Fruit fly (Drosophila melanogaster): ENCODE measurements around the gene CG11911.

Gene CG11911

DNA sequence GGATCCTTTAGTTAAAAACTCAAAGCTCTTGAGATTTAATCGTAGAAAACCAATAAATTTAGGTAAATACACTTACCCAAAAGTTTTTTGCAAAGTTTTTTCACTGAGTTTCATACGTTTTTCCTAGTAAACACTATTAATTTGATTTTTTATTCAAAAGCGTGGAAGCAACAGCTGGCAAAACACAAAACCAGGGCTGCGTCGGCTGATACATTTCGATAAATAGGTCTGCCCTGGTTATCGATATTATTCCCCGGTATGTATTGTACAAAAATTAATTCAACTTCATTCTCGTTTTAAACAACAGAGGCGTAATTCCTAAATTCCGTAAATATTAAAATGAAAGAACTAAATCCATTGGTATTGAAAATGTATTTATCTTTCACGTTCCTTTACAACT is 49.5 kb downstream of the CG11911 start, which contains the start of gene Dus1 (continued):
- TF ChIP-seq trem (tag; optimal IDR thresholded peaks at IDR 0.05) = peak; percentile 47
- TF ChIP-seq CG7963 (GFP tag; IDR thresholded peaks at IDR 0.05; ENCODE audit: partially characterized antibody) = no peak
- TF ChIP-seq CG30020 (tag; optimal IDR thresholded peaks at IDR 0.05) = peak; percentile 20
- peak; percentile 14 for TF ChIP-seq sug (tag; optimal IDR thresholded peaks at IDR 0.05)
- TF ChIP-seq cato (GFP tag; optimal IDR thresholded peaks at IDR 0.05; ENCODE audit: borderline replicate concordance) = no peak
- TF ChIP-seq phol (tag; optimal IDR thresholded peaks at IDR 0.05) = peak; percentile 18
- no peak for TF ChIP-seq ERR (GFP tag; optimal IDR thresholded peaks at IDR 0.05)
- TF ChIP-seq CG13287 (GFP tag; IDR thresholded peaks at IDR 0.05; ENCODE audit: partially characterized antibody) = peak; percentile 86
- no peak for TF ChIP-seq aop (GFP tag; IDR thresholded peaks at IDR 0.05)
- TF ChIP-seq sob (GFP tag; IDR thresholded peaks at IDR 0.05) = peak; percentile 20; the same call in 1 of the 2 replicates
- no peak for TF ChIP-seq tna (GFP tag; IDR thresholded peaks at IDR 0.05; ENCODE audit: partially characterized antibody)
- no peak for TF ChIP-seq CG8281 (tag; optimal IDR thresholded peaks at IDR 0.05)
- peak; percentile 92 for TF ChIP-seq CG2116 (GFP tag; optimal IDR thresholded peaks at IDR 0.05)
- TF ChIP-seq Dref (GFP tag; IDR thresholded peaks at IDR 0.05) = peak; percentile 90
- no peak for TF ChIP-seq CG17359 (tag; optimal IDR thresholded peaks at IDR 0.05)
- peak; percentile 46 for TF ChIP-seq CG12659 (GFP tag; optimal IDR thresholded peaks at IDR 0.05)
- TF ChIP-seq CG12236 (GFP tag; optimal IDR thresholded peaks at IDR 0.05) = no peak
- TF ChIP-seq Dll (GFP tag; IDR thresholded peaks at IDR 0.05; ENCODE audit: partially characterized antibody) = peak; percentile 74
- TF ChIP-seq CHES-1-like (GFP tag; optimal IDR thresholded peaks at IDR 0.05) = no peak
- TF ChIP-seq pnt (GFP tag; optimal IDR thresholded peaks at IDR 0.05) = no peak
- peak; percentile 2 for TF ChIP-seq nmo (GFP tag; optimal IDR thresholded peaks at IDR 0.05)
- TF ChIP-seq grau (tag; optimal IDR thresholded peaks at IDR 0.05) = peak; percentile 7
- TF ChIP-seq CG11696 (GFP tag; IDR thresholded peaks at IDR 0.05) = no peak
- peak; percentile 92 for TF ChIP-seq stwl (tag; optimal IDR thresholded peaks at IDR 0.05)
- no peak for TF ChIP-seq Oaz (GFP tag; IDR thresholded peaks at IDR 0.05)
- TF ChIP-seq CG9797 (GFP tag; optimal IDR thresholded peaks at IDR 0.05) = peak; percentile 13
- peak; percentile 84 for TF ChIP-seq CG34224 (GFP tag; IDR thresholded peaks at IDR 0.05; ENCODE audit: partially characterized antibody)
- TF ChIP-seq CG13123 (GFP tag; optimal IDR thresholded peaks at IDR 0.05) = no peak
- TF ChIP-seq Myb (GFP tag; optimal IDR thresholded peaks at IDR 0.05) = peak; percentile 50
- TF ChIP-seq esg (GFP tag; conservative IDR thresholded peaks at IDR 0.05) = no peak
- TF ChIP-seq unpg (GFP tag; optimal IDR thresholded peaks at IDR 0.05) = no peak
- TF ChIP-seq Sox102F (GFP tag; optimal IDR thresholded peaks at IDR 0.05) = no peak
- no peak for TF ChIP-seq Xbp1 (GFP tag; optimal IDR thresholded peaks at IDR 0.05)
- no peak for TF ChIP-seq zen (tag; optimal IDR thresholded peaks at IDR 0.05)
- peak; percentile 60 for TF ChIP-seq Sry-δ (GFP tag; optimal IDR thresholded peaks at IDR 0.05)
- TF ChIP-seq Bgb (GFP tag; IDR thresholded peaks at IDR 0.05; ENCODE audit: partially characterized antibody) = peak; percentile 64
- peak; percentile 51 for TF ChIP-seq Sry-β (GFP tag; optimal IDR thresholded peaks at IDR 0.05)
- peak; percentile 9 for TF ChIP-seq Sin3A (optimal IDR thresholded peaks at IDR 0.05)
- no peak for TF ChIP-seq CG18764 (GFP tag; optimal IDR thresholded peaks at IDR 0.05)
- TF ChIP-seq CG2875 (GFP tag; optimal IDR thresholded peaks at IDR 0.05) = no peak
- no peak for TF ChIP-seq Mrtf (GFP tag; IDR thresholded peaks at IDR 0.05)
- TF ChIP-seq CG11247 (GFP tag; IDR thresholded peaks at IDR 0.05) = no peak
- TF ChIP-seq stc (GFP tag; IDR thresholded peaks at IDR 0.05) = no peak
- TF ChIP-seq shn (GFP tag; optimal IDR thresholded peaks at IDR 0.05) = no peak
- TF ChIP-seq vnd (GFP tag; IDR thresholded peaks at IDR 0.05; ENCODE audit: partially characterized antibody) = peak; percentile 50; the same call in 2 of the 3 replicates
- TF ChIP-seq CG11456 (GFP tag; IDR thresholded peaks at IDR 0.05) = no peak
- TF ChIP-seq CG10267 (tag; optimal IDR thresholded peaks at IDR 0.05) = peak; percentile 57
- TF ChIP-seq ham (GFP tag; IDR thresholded peaks at IDR 0.05) = no peak
- TF ChIP-seq CG32767 (GFP tag; IDR thresholded peaks at IDR 0.05) = no peak; the same call in 1 of the 2 replicates
- peak; percentile 68 for TF ChIP-seq Doc3 (GFP tag; IDR thresholded peaks at IDR 0.05; ENCODE audit: partially characterized antibody)
- TF ChIP-seq CG14710 (tag; optimal IDR thresholded peaks at IDR 0.05) = peak; percentile 54
